Worm (Caenorhabditis elegans) whole organism, L4/young adult: Measurements from ENCODE around the gene ech-9.

Source experiments
- W03F9.2 ChIP-seq: fragments of 150-350 bp; optimal IDR thresholded peaks from 2 replicates; lab custom pipeline; 2014; ENCODE audit warnings: missing biosample characterization, missing genetic modification characterization
- dao-5 ChIP-seq: sonication (generic microtip); optimal IDR thresholded peaks from 2 replicates; lab custom pipeline; 2016; ENCODE audit warnings: missing genotype, missing genetic modification characterization, moderate library complexity, missing compliant biosample characterization
- him-1 ChIP-seq: sonication (generic microtip); optimal IDR thresholded peaks from 2 replicates; lab custom pipeline; 2016; ENCODE audit warnings: missing genotype, missing genetic modification reagents, missing genetic modification characterization, missing compliant biosample characterization

DNA sequence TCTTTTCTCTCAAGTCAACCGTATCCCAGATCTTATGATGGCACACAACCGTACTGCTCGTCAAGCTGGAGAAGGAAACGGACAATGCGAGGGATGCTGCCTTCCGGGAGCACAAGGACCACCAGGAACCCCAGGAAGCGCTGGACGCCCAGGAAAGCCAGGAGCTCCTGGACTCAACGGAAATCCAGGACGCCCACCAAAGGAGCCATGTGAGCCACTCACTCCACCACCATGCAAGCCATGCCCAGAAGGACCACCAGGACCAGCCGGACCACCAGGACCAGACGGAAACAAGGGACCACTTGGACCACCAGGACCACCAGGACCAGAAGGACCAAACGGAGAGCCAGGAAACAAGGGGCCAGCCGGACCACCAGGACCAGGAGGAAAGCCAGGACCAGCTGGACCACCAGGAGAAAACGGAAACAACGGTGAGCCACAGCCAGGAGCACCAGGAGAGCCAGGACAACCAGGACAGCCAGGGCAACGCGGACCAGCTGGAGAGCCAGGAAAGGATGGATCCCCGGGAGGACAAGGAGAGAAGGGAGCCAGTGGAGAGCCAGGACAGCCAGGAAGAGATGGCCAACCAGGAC lies 18.3 kb downstream of the ech-9 start:
- TF ChIP-seq him-1 (tag; lab: Kevin White, UChicago) (no peak), dao-5 (tag; lab: Kevin White, UChicago) (no peak), W03F9.2 (tag; lab: Kevin White, UChicago) (no peak)
